Fruit fly (Drosophila melanogaster) whole organism, embryonic: Measurements from ENCODE around the gene SIDL.

Experiments
- Abd-B ChIP-seq: fragments of 200-800 bp; sonication (Bioruptor generic); optimal IDR thresholded peaks from 2 replicates; lab custom pipeline; 2018; ENCODE audit warnings: missing biosample characterization, mild to moderate bottlenecking, missing genetic modification characterization, moderate library complexity
- Adf1 ChIP-seq: fragments of 200-800 bp; sonication (Bioruptor generic); IDR thresholded peaks from 2 replicates; pipeline ENCODE4 v1.3.6; 2022; ENCODE audit warnings: missing biosample characterization, missing genetic modification characterization
- BtbVII ChIP-seq: fragments of 200-800 bp; sonication (Bioruptor generic); optimal IDR thresholded peaks from 3 replicates; lab custom pipeline; 2017; ENCODE audit warnings: missing biosample characterization, mild to moderate bottlenecking, missing genetic modification characterization
- CG10321 ChIP-seq: fragments of 200-800 bp; sonication (Bioruptor generic); IDR thresholded peaks from 2 replicates; pipeline ENCODE4 v1.3.6; 2022; ENCODE audit warnings: missing biosample characterization, missing genetic modification characterization
- CG11696 ChIP-seq: fragments of 200-800 bp; sonication (Bioruptor generic); IDR thresholded peaks from 2 replicates; pipeline ENCODE4 v1.3.6; 2022; ENCODE audit warnings: missing biosample characterization, missing genetic modification characterization
- CG12219 ChIP-seq: fragments of 200-800 bp; sonication (Bioruptor generic); optimal IDR thresholded peaks from 3 replicates; lab custom pipeline; 2018; ENCODE audit warnings: missing biosample characterization, mild to moderate bottlenecking, missing genetic modification characterization
- CG12236 ChIP-seq: fragments of 200-800 bp; sonication (Bioruptor generic); optimal IDR thresholded peaks from 2 replicates; lab custom pipeline; 2016; ENCODE audit warnings: missing biosample characterization, missing genetic modification characterization
- CG12659 ChIP-seq: fragments of 200-800 bp; sonication (Bioruptor generic); optimal IDR thresholded peaks from 3 replicates; lab custom pipeline; 2017; ENCODE audit warnings: mild to moderate bottlenecking, missing biosample characterization, missing genetic modification reagents, missing genetic modification characterization
- CG13894 ChIP-seq: fragments of 200-800 bp; sonication (Bioruptor generic); optimal IDR thresholded peaks from 3 replicates; lab custom pipeline; 2018; ENCODE audit warnings: missing biosample characterization, mild to moderate bottlenecking, missing genetic modification characterization, moderate library complexity
- CG14667 ChIP-seq: fragments of 200-800 bp; sonication (Bioruptor generic); IDR thresholded peaks from 2 replicates; pipeline ENCODE4 v1.3.6; 2022; ENCODE audit warnings: missing biosample characterization, missing genetic modification characterization
- CG17612 ChIP-seq: fragments of 200-800 bp; sonication (Bioruptor generic); IDR thresholded peaks from 2 replicates; pipeline ENCODE4 v1.3.6; 2022; ENCODE audit warnings: missing biosample characterization, missing genetic modification characterization
- CG18476 ChIP-seq: fragments of 200-800 bp; sonication (Bioruptor generic); optimal IDR thresholded peaks from 2 replicates; lab custom pipeline; 2016; ENCODE audit warnings: missing biosample characterization, mild to moderate bottlenecking, missing genetic modification characterization
- CG18619 ChIP-seq: fragments of 200-800 bp; sonication (Bioruptor generic); optimal IDR thresholded peaks from 3 replicates; lab custom pipeline; 2017; ENCODE audit warnings: missing biosample characterization, mild to moderate bottlenecking, missing genetic modification characterization
- CG2678 ChIP-seq: fragments of 200-800 bp; sonication (Bioruptor generic); optimal IDR thresholded peaks from 3 replicates; lab custom pipeline; 2019; ENCODE audit warnings: missing biosample characterization, mild to moderate bottlenecking, missing genetic modification characterization, moderate library complexity
- CG31224 ChIP-seq: fragments of 200-800 bp; sonication (Bioruptor generic); IDR thresholded peaks from 2 replicates; pipeline ENCODE4 v1.3.6; 2022; ENCODE audit warnings: missing biosample characterization, missing genetic modification characterization
- CG33557 ChIP-seq: fragments of 200-800 bp; sonication (Bioruptor generic); optimal IDR thresholded peaks from 2 replicates; lab custom pipeline; 2019; ENCODE audit warnings: missing biosample characterization, mild to moderate bottlenecking, missing genetic modification characterization, moderate library complexity
- CG4328 ChIP-seq: fragments of 200-800 bp; sonication (Bioruptor generic); optimal IDR thresholded peaks from 3 replicates; lab custom pipeline; 2017; ENCODE audit warnings: missing biosample characterization, missing genetic modification reagents, missing genetic modification characterization
- CG4360 ChIP-seq: fragments of 200-800 bp; sonication (Bioruptor generic); IDR thresholded peaks from 2 replicates; pipeline ENCODE4 v1.3.6; 2022; ENCODE audit warnings: missing biosample characterization, missing genetic modification characterization
- CG5953 ChIP-seq: fragments of 200-800 bp; sonication (Bioruptor generic); IDR thresholded peaks from 2 replicates; pipeline ENCODE4 v1.3.6; 2022; ENCODE audit warnings: missing biosample characterization, missing genetic modification characterization
- CG6272 ChIP-seq: fragments of 200-800 bp; sonication (Bioruptor generic); IDR thresholded peaks from 2 replicates; pipeline ENCODE4 v1.3.6; 2022; ENCODE audit warnings: missing biosample characterization, missing genetic modification characterization
- CG7556 ChIP-seq: fragments of 200-800 bp; sonication (Bioruptor generic); optimal IDR thresholded peaks from 2 replicates; lab custom pipeline; 2017; ENCODE audit warnings: missing biosample characterization, mild to moderate bottlenecking, missing genetic modification characterization
- CG8765 ChIP-seq: fragments of 200-800 bp; sonication (Bioruptor generic); IDR thresholded peaks from 2 replicates; pipeline ENCODE4 v1.3.6; 2022; ENCODE audit warnings: missing biosample characterization, missing genetic modification characterization
- CG9727 ChIP-seq: fragments of 200-800 bp; sonication (Bioruptor generic); optimal IDR thresholded peaks from 3 replicates; lab custom pipeline; 2017; ENCODE audit warnings: missing biosample characterization, mild to moderate bottlenecking, missing genetic modification characterization
- D ChIP-seq, 2 experiments: fragments of 200-800 bp in 1 of 2; fragments of >200 bp in 1 of 2; sonication (Bioruptor generic) in 1 of 2; optimal IDR thresholded peaks; 2 replicates in 1 of 2; 3 replicates in 1 of 2; lab custom pipeline; 2017; ENCODE audit warnings: mild to moderate bottlenecking in 1 of 2, missing biosample characterization in 1 of 2, missing genetic modification characterization in 1 of 2, missing genetic modification reagents in 1 of 2
- D19A ChIP-seq: fragments of 200-800 bp; optimal IDR thresholded peaks from 3 replicates; lab custom pipeline; 2019; ENCODE audit warnings: missing biosample characterization, mild to moderate bottlenecking, missing genetic modification characterization, moderate library complexity
- Ets97D ChIP-seq: fragments of 200-800 bp; sonication (Bioruptor generic); optimal IDR thresholded peaks from 3 replicates; lab custom pipeline; 2016; ENCODE audit warnings: missing biosample characterization, missing genetic modification characterization
- Fer2 ChIP-seq: fragments of 200-800 bp; sonication (Bioruptor generic); optimal IDR thresholded peaks from 2 replicates; lab custom pipeline; 2018; ENCODE audit warnings: missing biosample characterization, mild to moderate bottlenecking, missing genetic modification characterization, moderate library complexity
- HHEX ChIP-seq: fragments of 200-800 bp; sonication (Bioruptor generic); optimal IDR thresholded peaks from 3 replicates; lab custom pipeline; 2017; ENCODE audit warnings: missing biosample characterization, mild to moderate bottlenecking, missing genetic modification characterization, missing genetic modification reagents
- HmgD ChIP-seq: fragments of 200-800 bp; sonication (Bioruptor generic); optimal IDR thresholded peaks from 3 replicates; lab custom pipeline; 2016; ENCODE audit warnings: missing biosample characterization, missing genetic modification characterization
- Hmr ChIP-seq: fragments of 200-800 bp; sonication (Bioruptor generic); optimal IDR thresholded peaks from 3 replicates; lab custom pipeline; 2017; ENCODE audit warnings: mild to moderate bottlenecking, missing biosample characterization, missing genetic modification reagents, missing genetic modification characterization
- Lim3 ChIP-seq: fragments of 200-800 bp; sonication (Bioruptor generic); IDR thresholded peaks from 2 replicates; pipeline ENCODE4 v1.3.6; 2022; ENCODE audit warnings: missing biosample characterization, missing genetic modification characterization
- Ravus ChIP-seq: fragments of 200-800 bp; sonication (Bioruptor generic); IDR thresholded peaks from 2 replicates; pipeline ENCODE4 v1.3.6; 2022; ENCODE audit warnings: missing biosample characterization, missing genetic modification characterization
- Rx ChIP-seq: fragments of 200-800 bp; sonication (Bioruptor generic); IDR thresholded peaks from 2 replicates; pipeline ENCODE4 v1.3.6; 2022; ENCODE audit warnings: missing biosample characterization, missing genetic modification characterization
- Sry-δ ChIP-seq: fragments of 200-800 bp; sonication (Bioruptor generic); optimal IDR thresholded peaks from 2 replicates; lab custom pipeline; 2016; ENCODE audit warnings: missing biosample characterization, missing genetic modification characterization
- ara ChIP-seq: fragments of 200-800 bp; sonication (Bioruptor generic); IDR thresholded peaks from 2 replicates; pipeline ENCODE4 v1.3.6; 2022; ENCODE audit warnings: missing biosample characterization, missing genetic modification characterization
- cad ChIP-seq: fragments of >200 bp; optimal IDR thresholded peaks from 2 replicates; lab custom pipeline; 2017; ENCODE audit warnings: missing biosample characterization, missing genetic modification characterization
- cwo ChIP-seq: fragments of 200-800 bp; sonication (Bioruptor generic); optimal IDR thresholded peaks from 3 replicates; lab custom pipeline; 2017; ENCODE audit warnings: missing biosample characterization, missing genetic modification characterization, mild to moderate bottlenecking, moderate library complexity, missing genetic modification reagents
- ems ChIP-seq: fragments of 200-800 bp; sonication (Bioruptor generic); optimal IDR thresholded peaks from 3 replicates; lab custom pipeline; 2016; ENCODE audit warnings: missing biosample characterization, missing genetic modification characterization
- esg ChIP-seq: fragments of 200-800 bp; sonication (Bioruptor generic); conservative IDR thresholded peaks from 2 replicates; pipeline ENCODE4 v1.3.6; 2022; ENCODE audit warnings: missing biosample characterization, missing genetic modification characterization
- grau ChIP-seq: fragments of 200-800 bp; optimal IDR thresholded peaks from 3 replicates; lab custom pipeline; 2019; ENCODE audit warnings: missing biosample characterization, mild to moderate bottlenecking, missing genetic modification characterization, moderate library complexity
- ind ChIP-seq: fragments of 200-800 bp; sonication (Bioruptor generic); optimal IDR thresholded peaks from 3 replicates; lab custom pipeline; 2016; ENCODE audit warnings: missing biosample characterization, missing genetic modification characterization
- jumu ChIP-seq: fragments of 200-800 bp; sonication (Bioruptor generic); optimal IDR thresholded peaks from 3 replicates; lab custom pipeline; 2016; ENCODE audit warnings: missing biosample characterization, missing genetic modification characterization
- lab ChIP-seq: fragments of 200-800 bp; sonication (Bioruptor generic); optimal IDR thresholded peaks from 3 replicates; lab custom pipeline; 2017; ENCODE audit warnings: missing biosample characterization, missing genetic modification characterization, mild to moderate bottlenecking, moderate library complexity, missing genetic modification reagents
- lov ChIP-seq, 2 experiments: fragments of 200-800 bp in 1 of 2; fragments of >200 bp in 1 of 2; sonication (Bioruptor generic) in 1 of 2; IDR thresholded peaks in 1 of 2; optimal IDR thresholded peaks in 1 of 2; 2 replicates in 1 of 2; 3 replicates in 1 of 2; pipeline versions ENCODE4 v1.3.6 to Lab custom; 2017 to 2022; ENCODE audit warnings: missing biosample characterization in 1 of 2, missing genetic modification characterization in 1 of 2
- pho ChIP-seq: fragments of 200-800 bp; sonication (Bioruptor generic); optimal IDR thresholded peaks from 2 replicates; lab custom pipeline; 2016; ENCODE audit warnings: missing biosample characterization, missing genetic modification characterization
- salm ChIP-seq: fragments of 200-800 bp; sonication (Bioruptor generic); optimal IDR thresholded peaks from 2 replicates; lab custom pipeline; 2018; ENCODE audit warnings: missing biosample characterization, mild to moderate bottlenecking, missing genetic modification characterization
- tap ChIP-seq: fragments of 200-800 bp; optimal IDR thresholded peaks from 3 replicates; lab custom pipeline; 2019; ENCODE audit warnings: missing biosample characterization, mild to moderate bottlenecking, missing genetic modification characterization, moderate library complexity
- tin ChIP-seq: fragments of 200-800 bp; sonication (Bioruptor generic); optimal IDR thresholded peaks from 3 replicates; lab custom pipeline; 2016; ENCODE audit warnings: missing biosample characterization, missing genetic modification characterization
- tll ChIP-seq, 2 experiments: fragments of 200-800 bp in 1 of 2; fragments of >200 bp in 1 of 2; sonication (Bioruptor generic) in 1 of 2; optimal IDR thresholded peaks; 2 replicates each; lab custom pipeline; 2017 to 2019; ENCODE audit warnings: missing biosample characterization in 2 of 2, missing genetic modification characterization in 2 of 2, mild to moderate bottlenecking in 1 of 2, moderate library complexity in 1 of 2
- ttk ChIP-seq: fragments of 200-800 bp; sonication (Bioruptor generic); IDR thresholded peaks from 2 replicates; pipeline ENCODE4 v2.1.2; 2022; ENCODE audit warnings: missing biosample characterization, missing genetic modification characterization

Gene SIDL

dm6 chr3R:15250454-15250853 is 31.8 kb upstream of the SIDL start (continued):
- TF ChIP-seq CG7556 (GFP tag; lab: Kevin White, UChicago): peak; percentile 87
- TF ChIP-seq CG33557 (GFP tag; lab: Kevin White, UChicago): no peak
- no peak for TF ChIP-seq cad (GFP tag; lab: Kevin White, UChicago)
- TF ChIP-seq CG31224: peak; percentile 60
- TF ChIP-seq HmgD (GFP tag; lab: Kevin White, UChicago): no peak
- no peak for TF ChIP-seq D19A (tag; lab: Kevin White, UChicago)
- peak; percentile 75 for TF ChIP-seq grau (tag; lab: Kevin White, UChicago)
- peak; percentile 68 for TF ChIP-seq ttk (GFP tag; lab: Robert Waterston, UW)
- TF ChIP-seq CG4360 (GFP tag; lab: Robert Waterston, UW): peak; percentile 35; the same call in 1 of the 2 replicates
- peak; percentile 92 for TF ChIP-seq lab (GFP tag; lab: Kevin White, UChicago)
- peak; percentile 52; the same call in 1 of the 2 replicates for TF ChIP-seq CG17612 (GFP tag; lab: Robert Waterston, UW)
- TF ChIP-seq esg: peak; percentile 70
- no peak for TF ChIP-seq CG2678
- TF ChIP-seq Ravus (GFP tag; lab: Robert Waterston, UW): peak; percentile 20
- no peak for TF ChIP-seq CG12236 (GFP tag; lab: Kevin White, UChicago)
- TF ChIP-seq CG13894 (tag; lab: Kevin White, UChicago): no peak
- peak; percentile 30; the same call in 1 of the 2 replicates for TF ChIP-seq CG10321 (GFP tag; lab: Robert Waterston, UW)
- TF ChIP-seq CG6272 (GFP tag; lab: Robert Waterston, UW): peak; percentile 53
- TF ChIP-seq tll (GFP tag; optimal IDR thresholded peaks at IDR 0.05; lab: Kevin White, UChicago): no peak
- peak; percentile 93 for TF ChIP-seq Hmr (GFP tag; lab: Kevin White, UChicago)
- TF ChIP-seq CG4328 (GFP tag; lab: Kevin White, UChicago): peak; percentile 25
- no peak for TF ChIP-seq CG18619 (GFP tag; lab: Kevin White, UChicago)
- peak; percentile 14 for TF ChIP-seq salm (tag; lab: Kevin White, UChicago)
- TF ChIP-seq CG5953: peak; percentile 54; the same call in 1 of the 2 replicates
- peak; percentile 72 for TF ChIP-seq cwo (GFP tag; lab: Kevin White, UChicago)
- no peak for TF ChIP-seq tap
- no peak for TF ChIP-seq CG18476 (GFP tag; lab: Kevin White, UChicago)
- peak; percentile 52 for TF ChIP-seq ara
- 0 out of 2 replicates have a peak, but pooled peaks have one; percentile 31 for TF ChIP-seq Lim3 (GFP tag; lab: Robert Waterston, UW)
- peak; percentile 7 for TF ChIP-seq ems (GFP tag; lab: Kevin White, UChicago)
- TF ChIP-seq Sry-δ (GFP tag; lab: Kevin White, UChicago): no peak
- TF ChIP-seq tin: peak; percentile 3
- peak; percentile 58 for TF ChIP-seq ind (GFP tag; lab: Kevin White, UChicago)
- peak; percentile 63 for TF ChIP-seq CG9727 (GFP tag; lab: Kevin White, UChicago)
- peak; percentile 29 for TF ChIP-seq Fer2 (tag; lab: Kevin White, UChicago)
- no peak for TF ChIP-seq D (optimal IDR thresholded peaks at IDR 0.05; lab: Kevin White, UChicago)
- TF ChIP-seq D (GFP tag; optimal IDR thresholded peaks at IDR 0.05; lab: Kevin White, UChicago): peak; percentile 35
- TF ChIP-seq Rx (GFP tag; lab: Robert Waterston, UW): peak; percentile 52
- TF ChIP-seq CG12219 (GFP tag; lab: Kevin White, UChicago): peak; percentile 23
- peak; percentile 59; the same call in 1 of the 2 replicates for TF ChIP-seq Adf1 (GFP tag; lab: Robert Waterston, UW)
- peak; percentile 66 for TF ChIP-seq CG12659 (GFP tag; lab: Kevin White, UChicago)
- no peak for TF ChIP-seq CG11696 (GFP tag; lab: Robert Waterston, UW)
- no peak for TF ChIP-seq Abd-B (GFP tag; lab: Kevin White, UChicago)
- no peak for TF ChIP-seq jumu (GFP tag; lab: Kevin White, UChicago)
- no peak for TF ChIP-seq CG8765
- peak; percentile 73 for TF ChIP-seq BtbVII (GFP tag; lab: Kevin White, UChicago)
- peak; percentile 46 for TF ChIP-seq pho (GFP tag; lab: Kevin White, UChicago)
- no peak for TF ChIP-seq lov (optimal IDR thresholded peaks at IDR 0.05; lab: Kevin White, UChicago)
- TF ChIP-seq lov (GFP tag; IDR thresholded peaks at IDR 0.05; lab: Robert Waterston, UW): no peak
- no peak for TF ChIP-seq Ets97D (GFP tag; lab: Kevin White, UChicago)
- TF ChIP-seq HHEX (GFP tag; lab: Kevin White, UChicago): peak; percentile 42
- 0 out of 2 replicates have a peak, but pooled peaks have one; percentile 20 for TF ChIP-seq CG14667 (GFP tag; lab: Robert Waterston, UW)
